Worm (Caenorhabditis elegans) whole organism, mixed stage, embryonic: ENCODE measurements around the gene F59B1.2.

Experiments used
- M03D4.4 ChIP-seq: sonication (generic microtip); optimal IDR thresholded peaks from 2 replicates; lab custom pipeline; 2017; ENCODE audit warnings: mild to moderate bottlenecking, missing genetic modification characterization, missing compliant biosample characterization
- bed-3 ChIP-seq: fragments of 200-800 bp; sonication (Bioruptor generic); optimal IDR thresholded peaks from 3 replicates; lab custom pipeline; 2018; ENCODE audit warnings: mild to moderate bottlenecking, missing genetic modification characterization, moderate library complexity, missing compliant biosample characterization
- ceh-39 ChIP-seq: fragments of 150-350 bp; optimal IDR thresholded peaks from 2 replicates; lab custom pipeline; 2014; ENCODE audit warnings: missing biosample characterization, missing genetic modification characterization
- ceh-43 ChIP-seq: fragments of 200-800 bp; sonication (Bioruptor generic); optimal IDR thresholded peaks from 2 replicates; lab custom pipeline; 2018; ENCODE audit warnings: mild to moderate bottlenecking, missing genetic modification characterization, moderate library complexity, missing compliant biosample characterization
- ceh-83 ChIP-seq: fragments of 200-800 bp; sonication (Bioruptor generic); optimal IDR thresholded peaks from 2 replicates; lab custom pipeline; 2018; ENCODE audit warnings: mild to moderate bottlenecking, missing genetic modification characterization, missing compliant biosample characterization
- cnd-1 ChIP-seq: fragments of 200-800 bp; sonication (Bioruptor generic); optimal IDR thresholded peaks from 2 replicates; lab custom pipeline; 2018; ENCODE audit warnings: mild to moderate bottlenecking, missing genetic modification characterization, missing compliant biosample characterization
- drap-1 ChIP-seq: fragments of 200-800 bp; sonication (Bioruptor generic); optimal IDR thresholded peaks from 3 replicates; lab custom pipeline; 2018; ENCODE audit warnings: mild to moderate bottlenecking, missing genetic modification characterization, missing compliant biosample characterization
- elt-1 ChIP-seq: sonication (generic microtip); optimal IDR thresholded peaks from 2 replicates; lab custom pipeline; 2017; ENCODE audit warnings: missing genetic modification characterization, mild to moderate bottlenecking, missing compliant biosample characterization, antibody characterized with exemption, moderate library complexity, borderline replicate concordance; ENCODE audit not compliant: insufficient read depth
- elt-3 ChIP-seq: fragments of 150-350 bp; optimal IDR thresholded peaks from 2 replicates; lab custom pipeline; 2014; ENCODE audit warnings: missing biosample characterization, missing genetic modification characterization
- flh-1 ChIP-seq: fragments of 200-800 bp; sonication (Bioruptor generic); optimal IDR thresholded peaks from 2 replicates; lab custom pipeline; 2018; ENCODE audit warnings: mild to moderate bottlenecking, missing genetic modification characterization, moderate library complexity, missing compliant biosample characterization
- ham-2 ChIP-seq: fragments of 200-800 bp; sonication (Bioruptor generic); optimal IDR thresholded peaks from 2 replicates; lab custom pipeline; 2018; ENCODE audit warnings: mild to moderate bottlenecking, missing genetic modification characterization, missing compliant biosample characterization
- hlh-1 ChIP-seq: fragments of 150-350 bp; optimal IDR thresholded peaks from 2 replicates; lab custom pipeline; 2014; ENCODE audit warnings: missing biosample characterization, missing genetic modification reagents, missing genetic modification characterization
- lin-13 ChIP-seq: fragments of 150-350 bp; optimal IDR thresholded peaks from 2 replicates; lab custom pipeline; 2014; ENCODE audit warnings: missing biosample characterization, missing genetic modification characterization
- lin-32 ChIP-seq: fragments of 200-800 bp; sonication (Bioruptor generic); optimal IDR thresholded peaks from 2 replicates; lab custom pipeline; 2018; ENCODE audit warnings: mild to moderate bottlenecking, missing genetic modification characterization, missing compliant biosample characterization
- lsy-2 ChIP-seq: fragments of 150-350 bp; optimal IDR thresholded peaks from 2 replicates; lab custom pipeline; 2014; ENCODE audit warnings: missing biosample characterization, missing genetic modification characterization
- mab-5 ChIP-seq: fragments of 150-350 bp; optimal IDR thresholded peaks from 2 replicates; lab custom pipeline; 2014; ENCODE audit warnings: missing biosample characterization, missing genetic modification characterization
- mep-1 ChIP-seq: fragments of 150-350 bp; optimal IDR thresholded peaks from 2 replicates; lab custom pipeline; 2017; ENCODE audit warnings: missing biosample characterization, missing genetic modification reagents, missing genetic modification characterization, inconsistent platforms
- mls-2 ChIP-seq: sonication (generic microtip); optimal IDR thresholded peaks from 2 replicates; lab custom pipeline; 2016; ENCODE audit warnings: mild to moderate bottlenecking, missing genetic modification characterization, moderate library complexity, missing compliant biosample characterization
- nhr-12 ChIP-seq: fragments of 150-350 bp; optimal IDR thresholded peaks from 2 replicates; lab custom pipeline; 2014; ENCODE audit warnings: missing biosample characterization, missing genetic modification characterization
- nhr-2 ChIP-seq: fragments of 150-350 bp; optimal IDR thresholded peaks from 2 replicates; lab custom pipeline; 2014; ENCODE audit warnings: missing biosample characterization, missing genetic modification characterization
- nhr-237 ChIP-seq: fragments of 150-350 bp; optimal IDR thresholded peaks from 2 replicates; lab custom pipeline; 2014; ENCODE audit warnings: missing biosample characterization, missing genetic modification characterization
- nhr-28 ChIP-seq: fragments of 150-350 bp; optimal IDR thresholded peaks from 2 replicates; lab custom pipeline; 2014; ENCODE audit warnings: missing biosample characterization, missing genetic modification characterization
- nhr-76 ChIP-seq: sonication (generic microtip); optimal IDR thresholded peaks from 2 replicates; lab custom pipeline; 2017; ENCODE audit warnings: missing biosample characterization, missing genetic modification characterization
- sem-2 ChIP-seq: fragments of 200-800 bp; sonication (Bioruptor generic); optimal IDR thresholded peaks from 2 replicates; lab custom pipeline; 2018; ENCODE audit warnings: mild to moderate bottlenecking, missing genetic modification characterization, missing compliant biosample characterization
- snpc-4 ChIP-seq: fragments of 150-350 bp; optimal IDR thresholded peaks from 2 replicates; lab custom pipeline; 2014; ENCODE audit warnings: missing biosample characterization, missing genetic modification characterization
- sptf-1 ChIP-seq: sonication (generic microtip); optimal IDR thresholded peaks from 2 replicates; lab custom pipeline; 2017; ENCODE audit warnings: mild to moderate bottlenecking, missing genetic modification characterization, moderate library complexity, missing compliant biosample characterization
- tbx-8 ChIP-seq: fragments of 200-800 bp; sonication (Bioruptor generic); optimal IDR thresholded peaks from 2 replicates; lab custom pipeline; 2018; ENCODE audit warnings: mild to moderate bottlenecking, missing genetic modification characterization, moderate library complexity, missing compliant biosample characterization
- unc-120 ChIP-seq: sonication (generic microtip); optimal IDR thresholded peaks from 2 replicates; lab custom pipeline; 2017; ENCODE audit warnings: missing genetic modification characterization, missing compliant biosample characterization; ENCODE audit not compliant: poor library complexity, severe bottlenecking
- unc-39 ChIP-seq: fragments of 150-350 bp; optimal IDR thresholded peaks from 2 replicates; lab custom pipeline; 2014; ENCODE audit warnings: missing biosample characterization, missing genetic modification characterization
- unc-62 ChIP-seq: fragments of 150-350 bp; optimal IDR thresholded peaks from 2 replicates; lab custom pipeline; 2014; ENCODE audit warnings: missing biosample characterization, missing genetic modification reagents, missing genetic modification characterization
- zip-8 ChIP-seq: fragments of 150-350 bp; optimal IDR thresholded peaks from 2 replicates; lab custom pipeline; 2014; ENCODE audit warnings: missing biosample characterization, missing genetic modification characterization
- ztf-11 ChIP-seq: fragments of 150-350 bp; optimal IDR thresholded peaks from 2 replicates; lab custom pipeline; 2014; ENCODE audit warnings: missing biosample characterization, missing genetic modification characterization

Gene F59B1.2

ce11 chrV:3606391-3606790 is 26.8 kb upstream of the F59B1.2 start:
- no peak for TF ChIP-seq nhr-28 (tag; lab: Kevin White, UChicago)
- no peak for TF ChIP-seq zip-8 (tag; lab: Kevin White, UChicago)
- no peak for TF ChIP-seq nhr-237 (tag; lab: Kevin White, UChicago)
- TF ChIP-seq hlh-1 (tag; lab: Kevin White, UChicago): no peak
- TF ChIP-seq lsy-2: no peak
- no peak for TF ChIP-seq unc-120 (tag; lab: Kevin White, UChicago)
- no peak for TF ChIP-seq lin-32 (GFP tag; lab: Kevin White, UChicago)
- no peak for TF ChIP-seq drap-1
- TF ChIP-seq snpc-4: no peak
- TF ChIP-seq tbx-8: no peak
- TF ChIP-seq unc-62: no peak
- no peak for TF ChIP-seq M03D4.4 (tag; lab: Kevin White, UChicago)

ce11 chrV:3610709-3611108 is 22.4 kb upstream of the F59B1.2 start:
- TF ChIP-seq lin-13 (no peak), sptf-1 (tag; lab: Kevin White, UChicago) (no peak), nhr-237 (tag; lab: Kevin White, UChicago) (no peak), unc-62 (no peak), lin-32 (GFP tag; lab: Kevin White, UChicago) (no peak), unc-39 (tag; lab: Kevin White, UChicago) (no peak), ztf-11 (tag; lab: Kevin White, UChicago) (no peak), ceh-83 (GFP tag; lab: Kevin White, UChicago) (no peak), bed-3 (GFP tag; lab: Kevin White, UChicago) (no peak), M03D4.4 (tag; lab: Kevin White, UChicago) (no peak), flh-1 (GFP tag; lab: Kevin White, UChicago) (no peak), elt-3 (tag; lab: Kevin White, UChicago) (no peak), unc-120 (tag; lab: Kevin White, UChicago) (no peak), mep-1 (no peak), mls-2 (tag; lab: Kevin White, UChicago) (no peak), drap-1 (no peak), lsy-2 (no peak)

ce11 chrV:3611654-3612053 is 21.5 kb upstream of the F59B1.2 start, which contains the start of gene T22F3.10:
TSS of gene T22F3.10 (minus strand) at chrV:3611754.
- TF ChIP-seq nhr-76 (no peak), elt-3 (tag; lab: Kevin White, UChicago) (no peak), snpc-4 (no peak), mab-5 (no peak), M03D4.4 (tag; lab: Kevin White, UChicago) (no peak), drap-1 (no peak), unc-39 (tag; lab: Kevin White, UChicago) (no peak), nhr-28 (tag; lab: Kevin White, UChicago) (no peak), ztf-11 (tag; lab: Kevin White, UChicago) (no peak), sem-2 (no peak), mep-1 (no peak), nhr-12 (tag; lab: Kevin White, UChicago) (no peak), unc-120 (tag; lab: Kevin White, UChicago) (no peak), nhr-2 (tag; lab: Kevin White, UChicago) (no peak), lin-32 (GFP tag; lab: Kevin White, UChicago) (no peak), hlh-1 (tag; lab: Kevin White, UChicago) (no peak), cnd-1 (tag; lab: Kevin White, UChicago) (no peak), ceh-39 (tag; lab: Kevin White, UChicago) (no peak), nhr-237 (tag; lab: Kevin White, UChicago) (no peak)
- TF ChIP-seq, all 35 proteins: peak for 0

ce11 chrV:3613042-3613441 is 20.1 kb upstream of the F59B1.2 start:
- no peak for TF ChIP-seq zip-8 (tag; lab: Kevin White, UChicago)
- TF ChIP-seq unc-120 (tag; lab: Kevin White, UChicago): no peak
- TF ChIP-seq ceh-39 (tag; lab: Kevin White, UChicago): no peak
- no peak for TF ChIP-seq lin-32 (GFP tag; lab: Kevin White, UChicago)
- no peak for TF ChIP-seq ceh-43 (GFP tag; lab: Kevin White, UChicago)
- no peak for TF ChIP-seq nhr-12 (tag; lab: Kevin White, UChicago)
- no peak for TF ChIP-seq ztf-11 (tag; lab: Kevin White, UChicago)
- no peak for TF ChIP-seq nhr-2 (tag; lab: Kevin White, UChicago)
- no peak for TF ChIP-seq lsy-2
- no peak for TF ChIP-seq nhr-28 (tag; lab: Kevin White, UChicago)
- TF ChIP-seq, all 35 proteins: peak for 0

ce11 chrV:3614397-3614796 is 18.7 kb upstream of the F59B1.2 start, which contains the start of gene T22F3.11:
TSS of gene T22F3.11 (minus strand) at chrV:3614553.
- no peak for TF ChIP-seq ham-2 (GFP tag; lab: Kevin White, UChicago)
- TF ChIP-seq zip-8 (tag; lab: Kevin White, UChicago): no peak
- TF ChIP-seq lsy-2: no peak
- TF ChIP-seq nhr-2 (tag; lab: Kevin White, UChicago): no peak
- TF ChIP-seq ceh-39 (tag; lab: Kevin White, UChicago): no peak
- TF ChIP-seq elt-1 (tag; lab: Kevin White, UChicago): no peak
- TF ChIP-seq nhr-12 (tag; lab: Kevin White, UChicago): no peak
- TF ChIP-seq unc-39 (tag; lab: Kevin White, UChicago): no peak
- no peak for TF ChIP-seq drap-1
- no peak for TF ChIP-seq lin-32 (GFP tag; lab: Kevin White, UChicago)
- TF ChIP-seq unc-62: no peak
- no peak for TF ChIP-seq lin-13
- no peak for TF ChIP-seq hlh-1 (tag; lab: Kevin White, UChicago)
- no peak for TF ChIP-seq cnd-1 (tag; lab: Kevin White, UChicago)
- TF ChIP-seq mls-2 (tag; lab: Kevin White, UChicago): no peak
- no peak for TF ChIP-seq nhr-28 (tag; lab: Kevin White, UChicago)
- TF ChIP-seq elt-3 (tag; lab: Kevin White, UChicago): no peak
- TF ChIP-seq bed-3 (GFP tag; lab: Kevin White, UChicago): no peak
